Worm (Caenorhabditis elegans) whole organism, young adult: ENCODE data around the gene srw-140.

Source experiments
- C06A6.2 ChIP-seq: fragments of 200-800 bp; sonication (Bioruptor generic); conservative IDR thresholded peaks from 2 replicates; pipeline ENCODE4 v1.3.6; 2022; ENCODE audit warnings: missing genetic modification characterization, missing compliant biosample characterization
- D2030.7 ChIP-seq: fragments of 200-800 bp; sonication (Bioruptor generic); IDR thresholded peaks from 2 replicates; pipeline ENCODE4 v1.3.6; 2022; ENCODE audit warnings: missing genetic modification reagents, missing genetic modification characterization, missing compliant biosample characterization
- F22D6.2 ChIP-seq: sonication (generic microtip); optimal IDR thresholded peaks from 2 replicates; lab custom pipeline; 2016; ENCODE audit warnings: mild to moderate bottlenecking, missing genetic modification characterization, missing compliant biosample characterization
- K11D2.4 ChIP-seq: fragments of 200-800 bp; sonication (Bioruptor generic); IDR thresholded peaks from 2 replicates; pipeline ENCODE4 v1.3.6; 2022; ENCODE audit warnings: missing genetic modification reagents, missing genetic modification characterization, missing compliant biosample characterization
- T07F8.4 ChIP-seq: sonication (generic microtip); optimal IDR thresholded peaks from 2 replicates; lab custom pipeline; 2016; ENCODE audit warnings: mild to moderate bottlenecking, missing genetic modification characterization, moderate library complexity, missing compliant biosample characterization
- T26A5.8 ChIP-seq: sonication (generic microtip); optimal IDR thresholded peaks from 2 replicates; lab custom pipeline; 2016; ENCODE audit warnings: missing genetic modification characterization, missing compliant biosample characterization
- aptf-3 ChIP-seq: fragments of 200-800 bp; sonication (Bioruptor generic); IDR thresholded peaks from 2 replicates; pipeline ENCODE4 v1.3.6; 2022; ENCODE audit warnings: missing genetic modification characterization, missing compliant biosample characterization
- atf-7 ChIP-seq: sonication (generic microtip); optimal IDR thresholded peaks from 2 replicates; lab custom pipeline; 2017; ENCODE audit warnings: mild to moderate bottlenecking, missing genetic modification characterization, missing compliant biosample characterization
- athp-1 ChIP-seq: sonication (generic microtip); optimal IDR thresholded peaks from 2 replicates; lab custom pipeline; 2017; ENCODE audit warnings: mild to moderate bottlenecking, missing genetic modification characterization, missing compliant biosample characterization
- ceh-100 ChIP-seq: fragments of 200-800 bp; sonication (Bioruptor generic); IDR thresholded peaks from 2 replicates; pipeline ENCODE4 v1.3.6; 2022; ENCODE audit warnings: missing genetic modification reagents, missing genetic modification characterization, missing compliant biosample characterization
- ceh-27 ChIP-seq: fragments of 200-800 bp; sonication (Bioruptor generic); optimal IDR thresholded peaks from 2 replicates; lab custom pipeline; 2018; ENCODE audit warnings: mild to moderate bottlenecking, missing genetic modification characterization, moderate library complexity, missing compliant biosample characterization
- ceh-40 ChIP-seq: fragments of 200-800 bp; sonication (Bioruptor generic); IDR thresholded peaks from 2 replicates; pipeline ENCODE4 v1.3.6; 2022; ENCODE audit warnings: missing genetic modification characterization, missing compliant biosample characterization
- ceh-79 ChIP-seq: sonication (generic microtip); optimal IDR thresholded peaks from 2 replicates; lab custom pipeline; 2017; ENCODE audit warnings: mild to moderate bottlenecking, missing genetic modification characterization, missing compliant biosample characterization
- ceh-91 ChIP-seq: fragments of 200-800 bp; sonication (Bioruptor generic); IDR thresholded peaks from 2 replicates; pipeline ENCODE4 v1.3.6; 2022; ENCODE audit warnings: missing genetic modification reagents, missing genetic modification characterization, missing compliant biosample characterization
- chd-7 ChIP-seq: sonication (generic microtip); optimal IDR thresholded peaks from 2 replicates; lab custom pipeline; 2016; ENCODE audit warnings: mild to moderate bottlenecking, missing genetic modification characterization, moderate library complexity, missing compliant biosample characterization
- dpl-1 ChIP-seq: fragments of 150-350 bp; optimal IDR thresholded peaks from 2 replicates; lab custom pipeline; 2014; ENCODE audit warnings: missing biosample characterization, missing genetic modification reagents, missing genetic modification characterization
- him-1 ChIP-seq: sonication (generic microtip); optimal IDR thresholded peaks from 2 replicates; lab custom pipeline; 2016; ENCODE audit warnings: missing genotype, missing genetic modification reagents, missing genetic modification characterization, missing compliant biosample characterization
- hlh-26 ChIP-seq: fragments of 200-800 bp; sonication (Bioruptor generic); conservative IDR thresholded peaks from 2 replicates; pipeline ENCODE4 v1.3.6; 2022; ENCODE audit warnings: missing genetic modification reagents, missing genetic modification characterization, missing compliant biosample characterization
- hmg-1.2 ChIP-seq: fragments of 200-800 bp; sonication (Bioruptor generic); IDR thresholded peaks from 2 replicates; pipeline ENCODE4 v1.3.6; 2022; ENCODE audit warnings: missing genetic modification reagents, missing genetic modification characterization, missing compliant biosample characterization
- lin-26 ChIP-seq: fragments of 200-800 bp; sonication (Bioruptor generic); IDR thresholded peaks from 2 replicates; pipeline ENCODE4 v1.3.6; 2022; ENCODE audit warnings: missing genetic modification reagents, missing genetic modification characterization, missing compliant biosample characterization
- lin-54 ChIP-seq: fragments of 200-800 bp; sonication (Bioruptor generic); optimal IDR thresholded peaks from 2 replicates; lab custom pipeline; 2018; ENCODE audit warnings: mild to moderate bottlenecking, missing genetic modification characterization, missing compliant biosample characterization
- lir-1 ChIP-seq: fragments of 200-800 bp; sonication (Bioruptor generic); conservative IDR thresholded peaks from 2 replicates; pipeline ENCODE4 v1.3.6; 2022; ENCODE audit warnings: missing genetic modification reagents, missing genetic modification characterization, missing compliant biosample characterization
- lsl-1 ChIP-seq: fragments of 200-800 bp; sonication (Bioruptor generic); optimal IDR thresholded peaks from 2 replicates; lab custom pipeline; 2018; ENCODE audit warnings: mild to moderate bottlenecking, missing genetic modification characterization, moderate library complexity, missing compliant biosample characterization
- madf-6 ChIP-seq: fragments of 200-800 bp; sonication (Bioruptor generic); IDR thresholded peaks from 2 replicates; pipeline ENCODE4 v1.3.6; 2022; ENCODE audit warnings: missing genetic modification reagents, missing genetic modification characterization, missing compliant biosample characterization
- mcd-1 ChIP-seq: fragments of 200-800 bp; sonication (Bioruptor generic); IDR thresholded peaks from 2 replicates; pipeline ENCODE4 v1.3.6; 2022; ENCODE audit warnings: missing genetic modification reagents, missing genetic modification characterization, missing compliant biosample characterization
- nhr-27 ChIP-seq: fragments of 200-800 bp; sonication (Bioruptor generic); optimal IDR thresholded peaks from 2 replicates; lab custom pipeline; 2018; ENCODE audit warnings: mild to moderate bottlenecking, missing genetic modification characterization, moderate library complexity, missing compliant biosample characterization
- nhr-80 ChIP-seq: sonication (generic microtip); optimal IDR thresholded peaks from 2 replicates; lab custom pipeline; 2016; ENCODE audit warnings: missing genetic modification characterization, missing compliant biosample characterization
- pha-4 ChIP-seq: fragments of 150-350 bp; sonication (generic microtip); optimal IDR thresholded peaks from 2 replicates; lab custom pipeline; 2014; ENCODE audit warnings: missing biosample characterization, missing genetic modification reagents, missing genetic modification characterization
- rec-8 ChIP-seq, 2 experiments: sonication (generic microtip); optimal IDR thresholded peaks; 2 replicates each; lab custom pipeline; 2016; ENCODE audit warnings: mild to moderate bottlenecking in 2 of 2, missing genetic modification characterization in 2 of 2, missing genetic modification reagents in 2 of 2, missing genotype in 2 of 2, missing biosample characterization in 1 of 2, missing compliant biosample characterization in 1 of 2, moderate library complexity in 1 of 2
- sea-2 ChIP-seq: fragments of 200-800 bp; sonication (Bioruptor generic); IDR thresholded peaks from 2 replicates; pipeline ENCODE4 v1.3.6; 2022; ENCODE audit warnings: missing genetic modification characterization, missing compliant biosample characterization
- snpc-3.4 ChIP-seq: sonication (generic microtip); optimal IDR thresholded peaks from 2 replicates; lab custom pipeline; 2017; ENCODE audit warnings: missing genetic modification characterization, mild to moderate bottlenecking, missing compliant biosample characterization, antibody characterized with exemption, moderate library complexity, missing genotype, missing genetic modification reagents
- somi-1 ChIP-seq: fragments of 200-800 bp; sonication (Bioruptor generic); optimal IDR thresholded peaks from 2 replicates; lab custom pipeline; 2018; ENCODE audit warnings: mild to moderate bottlenecking, missing genetic modification characterization, missing compliant biosample characterization
- unc-130 ChIP-seq: sonication (generic microtip); optimal IDR thresholded peaks from 2 replicates; lab custom pipeline; 2016; ENCODE audit warnings: missing genetic modification reagents, missing genetic modification characterization, missing compliant biosample characterization
- xnd-1 ChIP-seq: sonication (generic microtip); optimal IDR thresholded peaks from 2 replicates; lab custom pipeline; 2016; ENCODE audit warnings: missing genotype, missing genetic modification reagents, missing genetic modification characterization, missing compliant biosample characterization
- ztf-18 ChIP-seq: sonication (generic microtip); optimal IDR thresholded peaks from 2 replicates; lab custom pipeline; 2016; ENCODE audit warnings: missing genotype, mild to moderate bottlenecking, missing genetic modification characterization, missing compliant biosample characterization
- ztf-22 ChIP-seq: fragments of 200-800 bp; sonication (Bioruptor generic); optimal IDR thresholded peaks from 2 replicates; lab custom pipeline; 2018; ENCODE audit warnings: mild to moderate bottlenecking, missing genetic modification characterization, moderate library complexity, missing compliant biosample characterization
- ztf-25 ChIP-seq: fragments of 200-800 bp; sonication (Bioruptor generic); IDR thresholded peaks from 2 replicates; pipeline ENCODE4 v1.3.6; 2022; ENCODE audit warnings: missing genetic modification reagents, missing genetic modification characterization, missing compliant biosample characterization
- ztf-26 ChIP-seq: sonication (generic microtip); optimal IDR thresholded peaks from 2 replicates; lab custom pipeline; 2017; ENCODE audit warnings: missing genetic modification characterization, missing compliant biosample characterization
- ztf-28 ChIP-seq: fragments of 200-800 bp; sonication (Bioruptor generic); IDR thresholded peaks from 2 replicates; pipeline ENCODE4 v1.3.6; 2022; ENCODE audit warnings: missing genetic modification reagents, missing genetic modification characterization, missing compliant biosample characterization
- ztf-3 ChIP-seq: fragments of 200-800 bp; sonication (Bioruptor generic); optimal IDR thresholded peaks from 2 replicates; lab custom pipeline; 2018; ENCODE audit warnings: mild to moderate bottlenecking, missing genetic modification characterization, missing compliant biosample characterization

Gene srw-140

ce11 chrV:5172833-5173232 is 7.3 kb downstream of the srw-140 start, which contains the start of gene srt-65:
srt-65 (minus strand) TSS chrV:5172933.
- TF ChIP-seq lin-54 (GFP tag; lab: Kevin White, UChicago) (no peak), rec-8 (tag; optimal IDR thresholded peaks at IDR 0.05; lab: Kevin White, UChicago) (no peak), lsl-1 (GFP tag; lab: Kevin White, UChicago) (no peak), ztf-3 (GFP tag; lab: Kevin White, UChicago) (no peak), ztf-26 (tag; lab: Kevin White, UChicago) (no peak), C06A6.2 (GFP tag; lab: Robert Waterston, UW) (no peak), somi-1 (GFP tag; lab: Kevin White, UChicago) (no peak), him-1 (tag; lab: Kevin White, UChicago) (no peak), chd-7 (tag; lab: Kevin White, UChicago) (no peak), D2030.7 (no peak), snpc-3.4 (tag; lab: Kevin White, UChicago) (no peak), madf-6 (no peak), lir-1 (GFP tag; lab: Robert Waterston, UW) (no peak), aptf-3 (GFP tag; lab: Robert Waterston, UW) (no peak), unc-130 (GFP tag; lab: Kevin White, UChicago) (no peak), sea-2 (no peak), lin-26 (no peak)
- TF ChIP-seq, all 124 proteins: peak for 0

DNA sequence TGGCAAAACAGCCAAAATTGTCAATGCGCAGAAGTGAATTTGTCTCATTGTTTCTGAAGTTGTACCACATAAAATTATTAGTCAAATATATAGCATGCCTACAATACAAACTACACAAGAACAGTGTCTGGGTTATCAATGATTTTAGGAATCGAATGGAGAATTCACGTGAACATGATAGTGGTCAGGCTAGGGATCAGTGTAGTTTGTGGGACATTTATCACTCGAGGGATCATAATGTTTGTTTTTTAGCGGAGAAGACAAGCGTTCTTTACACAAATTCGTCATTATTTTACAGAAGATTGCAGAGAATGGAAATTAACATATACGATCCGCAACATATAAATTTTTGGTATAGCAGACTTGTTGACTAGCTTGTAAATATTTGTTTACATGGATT is 11.7 kb downstream of the srw-140 start, which contains the start of gene ugt-51:
Gene ugt-51, minus strand, starts transcription at position 101 of the 400 bp plus-strand sequence.
- no peak for TF ChIP-seq ztf-22 (GFP tag; lab: Kevin White, UChicago)
- TF ChIP-seq nhr-27 = no peak
- no peak for TF ChIP-seq xnd-1 (tag; lab: Kevin White, UChicago)
- no peak for TF ChIP-seq hlh-26 (GFP tag; lab: Robert Waterston, UW)
- no peak for TF ChIP-seq K11D2.4
- no peak for TF ChIP-seq athp-1 (tag; lab: Kevin White, UChicago)
- no peak for TF ChIP-seq ztf-18
- TF ChIP-seq ceh-91 = no peak
- TF ChIP-seq ztf-28 (GFP tag; lab: Robert Waterston, UW) = no peak
- TF ChIP-seq mcd-1 (GFP tag; lab: Robert Waterston, UW) = no peak
- TF ChIP-seq F22D6.2 (tag; lab: Kevin White, UChicago) = no peak
- TF ChIP-seq T26A5.8 (tag; lab: Kevin White, UChicago) = no peak
- no peak for TF ChIP-seq lsl-1 (GFP tag; lab: Kevin White, UChicago)
- no peak for TF ChIP-seq atf-7
- TF ChIP-seq hmg-1.2 (GFP tag; lab: Robert Waterston, UW) = no peak
- TF ChIP-seq T07F8.4 = no peak
- no peak for TF ChIP-seq ceh-100 (GFP tag; lab: Robert Waterston, UW)
- TF ChIP-seq ceh-40 (GFP tag; lab: Robert Waterston, UW) = no peak
- TF ChIP-seq ceh-79 (tag; lab: Kevin White, UChicago) = no peak
- no peak for TF ChIP-seq ceh-27

ce11 chrV:5178051-5178450 is 12.5 kb downstream of the srw-140 start:
- TF ChIP-seq hmg-1.2 (GFP tag; lab: Robert Waterston, UW) (no peak), ztf-25 (GFP tag; lab: Robert Waterston, UW) (no peak), pha-4 (tag; lab: Kevin White, UChicago) (no peak), dpl-1 (GFP tag; lab: Kevin White, UChicago) (no peak), nhr-80 (tag; lab: Kevin White, UChicago) (peak; percentile 13)
